Fruit fly (Drosophila melanogaster) whole organism, embryonic: ENCODE measurements around the gene Kat60.

Experiments
- CG10267 ChIP-seq: fragments of 200-800 bp; sonication (Bioruptor generic); optimal IDR thresholded peaks from 2 replicates; lab custom pipeline; 2018; ENCODE audit warnings: missing biosample characterization, mild to moderate bottlenecking, missing genetic modification characterization, moderate library complexity
- CG10431 ChIP-seq: fragments of 200-800 bp; sonication (Bioruptor generic); optimal IDR thresholded peaks from 3 replicates; lab custom pipeline; 2018; ENCODE audit warnings: missing biosample characterization, mild to moderate bottlenecking, missing genetic modification characterization
- CG11696 ChIP-seq: fragments of 200-800 bp; sonication (Bioruptor generic); IDR thresholded peaks from 2 replicates; pipeline ENCODE4 v1.3.6; 2022; ENCODE audit warnings: missing biosample characterization, missing genetic modification characterization
- CG12942 ChIP-seq: fragments of 200-800 bp; sonication (Bioruptor generic); optimal IDR thresholded peaks from 3 replicates; lab custom pipeline; 2016; ENCODE audit warnings: missing biosample characterization, missing genetic modification characterization
- CG14441 ChIP-seq: fragments of 200-800 bp; sonication (Bioruptor generic); IDR thresholded peaks from 2 replicates; pipeline ENCODE4 v1.3.6; 2022; ENCODE audit warnings: missing biosample characterization, missing genetic modification characterization
- CG16863 ChIP-seq: fragments of 200-800 bp; sonication (Bioruptor generic); optimal IDR thresholded peaks from 3 replicates; lab custom pipeline; 2016; ENCODE audit warnings: missing biosample characterization, missing genetic modification characterization
- CG17328 ChIP-seq: fragments of 200-800 bp; sonication (Bioruptor generic); IDR thresholded peaks from 2 replicates; pipeline ENCODE4 v1.3.6; 2022; ENCODE audit warnings: missing biosample characterization, missing genetic modification characterization
- CG2199 ChIP-seq: fragments of 200-800 bp; sonication (Bioruptor generic); IDR thresholded peaks from 3 replicates; pipeline ENCODE4 v1.3.6; 2022; ENCODE audit warnings: missing biosample characterization, missing genetic modification characterization
- CG2712 ChIP-seq: fragments of 200-800 bp; optimal IDR thresholded peaks from 3 replicates; lab custom pipeline; 2019; ENCODE audit warnings: missing biosample characterization, mild to moderate bottlenecking, missing genetic modification characterization, moderate library complexity
- CG2875 ChIP-seq: fragments of 200-800 bp; sonication (Bioruptor generic); optimal IDR thresholded peaks from 2 replicates; lab custom pipeline; 2017; ENCODE audit warnings: missing biosample characterization, mild to moderate bottlenecking, missing genetic modification characterization, missing genetic modification reagents
- CG31388 ChIP-seq: fragments of 200-800 bp; sonication (Bioruptor generic); optimal IDR thresholded peaks from 2 replicates; lab custom pipeline; 2016; ENCODE audit warnings: missing biosample characterization, missing genetic modification characterization
- CG34224 ChIP-seq: fragments of 200-800 bp; sonication (Bioruptor generic); IDR thresholded peaks from 3 replicates; pipeline ENCODE4 v1.3.6; 2022; ENCODE audit warnings: missing biosample characterization, missing genetic modification characterization; ENCODE audit not compliant: partially characterized antibody
- CG4360 ChIP-seq: fragments of 200-800 bp; sonication (Bioruptor generic); IDR thresholded peaks from 2 replicates; pipeline ENCODE4 v1.3.6; 2022; ENCODE audit warnings: missing biosample characterization, missing genetic modification characterization
- CG6272 ChIP-seq: fragments of 200-800 bp; sonication (Bioruptor generic); IDR thresholded peaks from 2 replicates; pipeline ENCODE4 v1.3.6; 2022; ENCODE audit warnings: missing biosample characterization, missing genetic modification characterization
- CG6654 ChIP-seq: fragments of 200-800 bp; sonication (Bioruptor generic); optimal IDR thresholded peaks from 2 replicates; lab custom pipeline; 2017; ENCODE audit warnings: missing biosample characterization, mild to moderate bottlenecking, missing genetic modification characterization
- CG6791 ChIP-seq: fragments of 200-800 bp; sonication (Bioruptor generic); IDR thresholded peaks from 3 replicates; pipeline ENCODE4 v1.3.6; 2022; ENCODE audit warnings: missing biosample characterization, missing genetic modification characterization; ENCODE audit not compliant: partially characterized antibody
- CG7745 ChIP-seq: fragments of 200-800 bp; sonication (Bioruptor generic); optimal IDR thresholded peaks from 2 replicates; lab custom pipeline; 2018; ENCODE audit warnings: missing biosample characterization, mild to moderate bottlenecking, missing genetic modification characterization, moderate library complexity
- CG7786 ChIP-seq: fragments of 200-800 bp; sonication (Bioruptor generic); optimal IDR thresholded peaks from 2 replicates; lab custom pipeline; 2016; ENCODE audit warnings: missing biosample characterization, missing genetic modification characterization
- CG7839 ChIP-seq: fragments of 200-800 bp; sonication (Bioruptor generic); optimal IDR thresholded peaks from 3 replicates; lab custom pipeline; 2018; ENCODE audit warnings: missing biosample characterization, mild to moderate bottlenecking, missing genetic modification characterization, moderate library complexity
- CG7963 ChIP-seq: fragments of 200-800 bp; sonication (Bioruptor generic); IDR thresholded peaks from 3 replicates; pipeline ENCODE4 v1.3.6; 2022; ENCODE audit warnings: missing biosample characterization, missing genetic modification characterization; ENCODE audit not compliant: partially characterized antibody
- CG9609 ChIP-seq: fragments of 200-800 bp; sonication (Bioruptor generic); optimal IDR thresholded peaks from 3 replicates; lab custom pipeline; 2016; ENCODE audit warnings: missing biosample characterization, missing genetic modification characterization
- CG9932 ChIP-seq: fragments of 200-800 bp; sonication (Bioruptor generic); IDR thresholded peaks from 2 replicates; pipeline ENCODE4 v1.3.6; 2022; ENCODE audit warnings: missing biosample characterization, missing genetic modification characterization
- CHES-1-like ChIP-seq: fragments of 200-800 bp; sonication (Bioruptor generic); optimal IDR thresholded peaks from 2 replicates; lab custom pipeline; 2016; ENCODE audit warnings: missing biosample characterization, missing genetic modification characterization
- Dbx ChIP-seq: fragments of 200-800 bp; sonication (Bioruptor generic); IDR thresholded peaks from 3 replicates; pipeline ENCODE4 v1.3.6; 2022; ENCODE audit warnings: missing biosample characterization, missing genetic modification characterization
- Dfd ChIP-seq, 2 experiments: fragments of >200 bp; optimal IDR thresholded peaks; 2 replicates each; lab custom pipeline; 2017; ENCODE audit warnings: missing biosample characterization in 2 of 2, missing genetic modification characterization in 2 of 2
- Dll ChIP-seq: fragments of 200-800 bp; sonication (Bioruptor generic); IDR thresholded peaks from 4 replicates; pipeline ENCODE4 v1.3.6; 2022; ENCODE audit warnings: missing biosample characterization, missing genetic modification characterization; ENCODE audit not compliant: partially characterized antibody
- ERR ChIP-seq: fragments of 200-800 bp; sonication (Bioruptor generic); optimal IDR thresholded peaks from 2 replicates; lab custom pipeline; 2016; ENCODE audit warnings: missing biosample characterization, missing genetic modification characterization
- Gug ChIP-seq: fragments of 200-800 bp; sonication (Bioruptor generic); IDR thresholded peaks from 4 replicates; pipeline ENCODE4 v1.3.6; 2022; ENCODE audit warnings: missing biosample characterization, missing genetic modification characterization
- Hmx ChIP-seq: fragments of 200-800 bp; sonication (Bioruptor generic); optimal IDR thresholded peaks from 2 replicates; lab custom pipeline; 2016; ENCODE audit warnings: missing biosample characterization, missing genetic modification characterization
- MBD-R2 ChIP-seq: fragments of 200-800 bp; sonication (Bioruptor generic); IDR thresholded peaks from 2 replicates; pipeline ENCODE4 v1.3.6; 2022; ENCODE audit warnings: missing biosample characterization, missing genetic modification characterization
- NC2β ChIP-seq: fragments of 200-800 bp; sonication (Bioruptor generic); optimal IDR thresholded peaks from 2 replicates; lab custom pipeline; 2016; ENCODE audit warnings: missing biosample characterization, missing genetic modification characterization
- NfI ChIP-seq: fragments of 200-800 bp; sonication (Bioruptor generic); optimal IDR thresholded peaks from 3 replicates; lab custom pipeline; 2018; ENCODE audit warnings: missing biosample characterization, mild to moderate bottlenecking, missing genetic modification characterization, moderate library complexity
- PHDP ChIP-seq: fragments of 200-800 bp; sonication (Bioruptor generic); optimal IDR thresholded peaks from 3 replicates; lab custom pipeline; 2018; ENCODE audit warnings: missing biosample characterization, mild to moderate bottlenecking, missing genetic modification characterization, moderate library complexity
- Ptx1 ChIP-seq: fragments of 200-800 bp; sonication (Bioruptor generic); IDR thresholded peaks from 2 replicates; pipeline ENCODE4 v1.3.6; 2022; ENCODE audit warnings: missing biosample characterization, missing genetic modification characterization
- Spps ChIP-seq: fragments of 200-800 bp; sonication (Bioruptor generic); optimal IDR thresholded peaks from 2 replicates; lab custom pipeline; 2018; ENCODE audit warnings: missing biosample characterization, mild to moderate bottlenecking, missing genetic modification characterization
- YL-1 ChIP-seq: fragments of 200-800 bp; sonication (Bioruptor generic); optimal IDR thresholded peaks from 3 replicates; lab custom pipeline; 2017; ENCODE audit warnings: missing biosample characterization, mild to moderate bottlenecking, missing genetic modification characterization
- ase ChIP-seq: fragments of 200-800 bp; sonication (Bioruptor generic); IDR thresholded peaks from 3 replicates; pipeline ENCODE4 v1.3.6; 2022; ENCODE audit warnings: missing biosample characterization, missing genetic modification characterization
- bbx ChIP-seq: fragments of 200-800 bp; sonication (Bioruptor generic); IDR thresholded peaks from 2 replicates; pipeline ENCODE4 v1.3.6; 2022; ENCODE audit warnings: missing biosample characterization, missing genetic modification characterization; ENCODE audit not compliant: partially characterized antibody
- croc ChIP-seq: fragments of 200-800 bp; sonication (Bioruptor generic); conservative IDR thresholded peaks from 3 replicates; pipeline ENCODE4 v1.3.6; 2022; ENCODE audit warnings: missing biosample characterization, missing genetic modification characterization
- dan ChIP-seq: fragments of 200-800 bp; sonication (Bioruptor generic); IDR thresholded peaks from 2 replicates; pipeline ENCODE4 v1.3.6; 2022; ENCODE audit warnings: missing biosample characterization, missing genetic modification characterization
- gsb-n ChIP-seq: fragments of 200-800 bp; sonication (Bioruptor generic); optimal IDR thresholded peaks from 3 replicates; lab custom pipeline; 2018; ENCODE audit warnings: missing biosample characterization, mild to moderate bottlenecking, missing genetic modification characterization
- maf-S ChIP-seq: fragments of 200-800 bp; sonication (Bioruptor generic); optimal IDR thresholded peaks from 2 replicates; lab custom pipeline; 2016; ENCODE audit warnings: missing biosample characterization, missing genetic modification characterization
- peb ChIP-seq: fragments of 200-800 bp; sonication (Bioruptor generic); IDR thresholded peaks from 2 replicates; pipeline ENCODE4 v1.3.6; 2022; ENCODE audit warnings: missing biosample characterization, missing genetic modification characterization
- schlank ChIP-seq: fragments of 200-800 bp; sonication (Bioruptor generic); optimal IDR thresholded peaks from 2 replicates; lab custom pipeline; 2018; ENCODE audit warnings: missing biosample characterization, mild to moderate bottlenecking, missing genetic modification characterization
- scrt ChIP-seq: fragments of 200-800 bp; sonication (Bioruptor generic); optimal IDR thresholded peaks from 2 replicates; lab custom pipeline; 2018; ENCODE audit warnings: missing biosample characterization, mild to moderate bottlenecking, missing genetic modification characterization, moderate library complexity
- sug ChIP-seq: fragments of 200-800 bp; optimal IDR thresholded peaks from 2 replicates; lab custom pipeline; 2019; ENCODE audit warnings: missing biosample characterization, mild to moderate bottlenecking, missing genetic modification characterization, moderate library complexity
- tap ChIP-seq: fragments of 200-800 bp; optimal IDR thresholded peaks from 3 replicates; lab custom pipeline; 2019; ENCODE audit warnings: missing biosample characterization, mild to moderate bottlenecking, missing genetic modification characterization, moderate library complexity
- tin ChIP-seq: fragments of 200-800 bp; sonication (Bioruptor generic); optimal IDR thresholded peaks from 3 replicates; lab custom pipeline; 2016; ENCODE audit warnings: missing biosample characterization, missing genetic modification characterization
- tup ChIP-seq: fragments of 200-800 bp; sonication (Bioruptor generic); optimal IDR thresholded peaks from 2 replicates; lab custom pipeline; 2016; ENCODE audit warnings: missing biosample characterization, mild to moderate bottlenecking, missing genetic modification characterization, moderate library complexity

Kat60 gene

DNA sequence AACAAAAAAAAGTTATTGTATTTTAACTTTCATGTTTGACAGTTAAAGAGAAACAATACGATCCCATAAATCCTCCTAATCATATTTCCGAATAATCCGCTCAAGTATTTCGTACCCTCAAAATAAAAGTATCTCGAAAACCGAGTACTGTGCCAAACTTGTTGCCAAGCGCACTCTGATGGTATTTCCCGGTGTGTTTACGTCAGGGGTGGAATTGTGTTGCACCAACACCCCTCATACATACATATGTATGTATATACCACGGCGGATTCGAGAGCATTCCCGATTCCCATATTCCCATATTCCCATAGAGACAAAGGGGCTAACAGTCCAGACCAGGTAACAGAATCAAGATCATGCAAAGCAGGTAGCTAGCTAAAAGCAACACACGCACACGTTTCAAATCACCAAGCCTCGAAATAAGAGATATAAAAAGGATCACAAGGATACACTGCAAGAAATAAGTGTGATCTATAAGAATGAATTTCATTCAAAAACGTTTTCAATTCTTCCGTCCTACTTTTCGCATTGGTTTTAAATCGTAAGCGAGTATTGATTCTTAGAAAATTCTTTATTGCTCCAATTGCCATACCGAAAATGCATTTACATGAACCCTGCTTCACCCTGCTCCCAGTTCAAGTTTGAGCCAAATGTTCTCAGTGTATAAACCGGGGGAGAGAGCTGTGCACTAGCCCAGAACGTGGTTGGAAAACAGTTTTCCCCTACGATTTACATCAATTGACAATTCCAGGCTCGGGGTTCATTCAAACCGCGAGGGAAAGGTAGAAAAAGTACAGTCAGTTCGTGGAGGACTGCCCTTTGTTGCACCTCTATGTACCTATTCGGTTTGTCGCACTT is 19.9 kb downstream of the Kat60 start (continued):
- no peak for TF ChIP-seq scrt (GFP tag; lab: Kevin White, UChicago)
- no peak for TF ChIP-seq CG14441 (GFP tag; lab: Robert Waterston, UW)
- TF ChIP-seq CG34224 (GFP tag; lab: Robert Waterston, UW): no peak
- TF ChIP-seq peb (GFP tag; lab: Robert Waterston, UW): peak; percentile 51; the same call in 1 of the 2 replicates
- peak; percentile 81 for TF ChIP-seq NC2β (GFP tag; lab: Kevin White, UChicago)
- peak; percentile 48 for TF ChIP-seq tap (tag; lab: Kevin White, UChicago)
- peak; percentile 69 for TF ChIP-seq CG7786 (GFP tag; lab: Kevin White, UChicago)
- peak; percentile 77 for TF ChIP-seq CG9609 (GFP tag; lab: Kevin White, UChicago)
- TF ChIP-seq ERR (GFP tag; lab: Kevin White, UChicago): no peak
- peak; percentile 8 for TF ChIP-seq PHDP
- peak; percentile 60 for TF ChIP-seq CG12942 (GFP tag; lab: Kevin White, UChicago)
- TF ChIP-seq CG7745 (tag; lab: Kevin White, UChicago): peak; percentile 52
- no peak for TF ChIP-seq Hmx (GFP tag; lab: Kevin White, UChicago)
- TF ChIP-seq gsb-n (tag; lab: Kevin White, UChicago): peak; percentile 88
- TF ChIP-seq CG6654 (GFP tag; lab: Kevin White, UChicago): no peak
- TF ChIP-seq maf-S (GFP tag; lab: Kevin White, UChicago): peak; percentile 63
- peak; percentile 69 for TF ChIP-seq CHES-1-like
- no peak for TF ChIP-seq sug (tag; lab: Kevin White, UChicago)
- TF ChIP-seq YL-1 (GFP tag; lab: Kevin White, UChicago): no peak
- no peak for TF ChIP-seq CG9932
- no peak for TF ChIP-seq NfI
- TF ChIP-seq CG7839 (tag; lab: Kevin White, UChicago): peak; percentile 74
- TF ChIP-seq CG2712 (tag; lab: Kevin White, UChicago): peak; percentile 95
- no peak for TF ChIP-seq Dll (GFP tag; lab: Robert Waterston, UW)
- no peak for TF ChIP-seq schlank (tag; lab: Kevin White, UChicago)
- TF ChIP-seq CG4360: no peak
- TF ChIP-seq CG7963 (GFP tag; lab: Robert Waterston, UW): no peak
- TF ChIP-seq Ptx1: peak; percentile 28; the same call in 1 of the 2 replicates
- no peak for TF ChIP-seq tup (GFP tag; lab: Kevin White, UChicago)
- peak; percentile 33 for TF ChIP-seq CG10431 (GFP tag; lab: Kevin White, UChicago)
- no peak for TF ChIP-seq Dbx (GFP tag; lab: Robert Waterston, UW)
- TF ChIP-seq CG17328 (GFP tag; lab: Robert Waterston, UW): peak; percentile 82
- peak; percentile 71 for TF ChIP-seq croc
- TF ChIP-seq Spps (tag; lab: Kevin White, UChicago): peak; percentile 84
- no peak for TF ChIP-seq CG11696 (GFP tag; lab: Robert Waterston, UW)
- peak; percentile 26 for TF ChIP-seq CG31388 (GFP tag; lab: Kevin White, UChicago)
- no peak for TF ChIP-seq MBD-R2 (GFP tag; lab: Robert Waterston, UW)
- TF ChIP-seq CG6791 (GFP tag; lab: Robert Waterston, UW): peak; percentile 43; the same call in 2 of the 3 replicates
- no peak for TF ChIP-seq ase (GFP tag; lab: Robert Waterston, UW)
- TF ChIP-seq CG2875: peak; percentile 71
- TF ChIP-seq CG2199 (GFP tag; lab: Robert Waterston, UW): peak; percentile 58; the same call in 1 of the 3 replicates
- TF ChIP-seq Gug (GFP tag; lab: Robert Waterston, UW): peak; percentile 64; the same call in 2 of the 4 replicates
- no peak for TF ChIP-seq Dfd (GFP tag; optimal IDR thresholded peaks at IDR 0.05; lab: Kevin White, UChicago)
- peak; percentile 87 for TF ChIP-seq CG10267 (tag; lab: Kevin White, UChicago)
- TF ChIP-seq bbx (GFP tag; lab: Robert Waterston, UW): no peak
- TF ChIP-seq tin (GFP tag; lab: Kevin White, UChicago): peak; percentile 81
- TF ChIP-seq CG16863 (GFP tag; lab: Kevin White, UChicago): peak; percentile 75
- peak; percentile 28; the same call in 1 of the 2 replicates for TF ChIP-seq CG6272
- TF ChIP-seq dan (GFP tag; lab: Robert Waterston, UW): peak; percentile 88; the same call in 1 of the 2 replicates
